Worm (Caenorhabditis elegans): ENCODE data around the gene F59B2.3.

Gene F59B2.3

ce11 chrIII:8984960-8985359, 14.6 kb downstream of the F59B2.3 start:
- TF ChIP-seq nhr-11 (tag; optimal IDR thresholded peaks at IDR 0.05), result no peak
- peak; percentile 34 for TF ChIP-seq lin-15B (tag; optimal IDR thresholded peaks at IDR 0.05)
- no peak for TF ChIP-seq hpl-2 (GFP tag; optimal IDR thresholded peaks at IDR 0.05)
- peak; percentile 61 for TF ChIP-seq skn-1 (tag; optimal IDR thresholded peaks at IDR 0.05)
- TF ChIP-seq lin-39 (tag; optimal IDR thresholded peaks at IDR 0.05), result no peak
- no peak for TF ChIP-seq nhr-76 (tag; optimal IDR thresholded peaks at IDR 0.05)
- TF ChIP-seq mdl-1 (tag; optimal IDR thresholded peaks at IDR 0.05), result peak in 1 of 2 experiments; percentile 62
- no peak for TF ChIP-seq ceh-90 (tag; optimal IDR thresholded peaks at IDR 0.05)
- TF ChIP-seq xbp-1 (tag; optimal IDR thresholded peaks at IDR 0.05), result peak; percentile 41
- no peak for TF ChIP-seq ztf-11 (tag; optimal IDR thresholded peaks at IDR 0.05)
- peak; percentile 47 for TF ChIP-seq fkh-10 (GFP tag; optimal IDR thresholded peaks at IDR 0.05)
- peak; percentile 60 to 79 for TF ChIP-seq lsy-2 (tag; optimal IDR thresholded peaks at IDR 0.05)
- peak; percentile 67 for TF ChIP-seq snu-23 (GFP tag; optimal IDR thresholded peaks at IDR 0.05)
- TF ChIP-seq elt-3 (tag; optimal IDR thresholded peaks at IDR 0.05), result peak in 2 of 6 experiments; percentile 23 to 42
- 0 out of 2 replicates have a peak, but pooled peaks have one; percentile 28 for TF ChIP-seq ceh-88 (GFP tag; IDR thresholded peaks at IDR 0.05)
- TF ChIP-seq unc-98 (GFP tag; IDR thresholded peaks at IDR 0.05), result no peak
- no peak for TF ChIP-seq sup-37 (GFP tag; optimal IDR thresholded peaks at IDR 0.05)
- peak; percentile 71 for TF ChIP-seq tbx-2 (tag; optimal IDR thresholded peaks at IDR 0.05)
- peak in 2 of 3 experiments; percentile 57 to 77 for TF ChIP-seq ceh-82 (tag; optimal IDR thresholded peaks at IDR 0.05)
- TF ChIP-seq jun-1 (tag; optimal IDR thresholded peaks at IDR 0.05), result no peak
- TF ChIP-seq C16A3.4 (tag; optimal IDR thresholded peaks at IDR 0.05), result peak; percentile 52
- TF ChIP-seq efl-1 (optimal IDR thresholded peaks at IDR 0.05), result peak; percentile 57 to 72
- TF ChIP-seq efl-1 (GFP tag; optimal IDR thresholded peaks at IDR 0.05 in 1 of 2), result peak; percentile 45 to 89
- TF ChIP-seq F16B12.6 (tag; optimal IDR thresholded peaks at IDR 0.05), result peak; percentile 20
- no peak for TF ChIP-seq aly-2 (tag; optimal IDR thresholded peaks at IDR 0.05)
- TF ChIP-seq zag-1 (tag; optimal IDR thresholded peaks at IDR 0.05), result no peak
- TF ChIP-seq fkh-8 (tag; optimal IDR thresholded peaks at IDR 0.05), result peak; percentile 59
- TF ChIP-seq nhr-77 (tag; optimal IDR thresholded peaks at IDR 0.05), result peak; percentile 82
- no peak for TF ChIP-seq fkh-4 (tag; optimal IDR thresholded peaks at IDR 0.05; ENCODE audit: borderline replicate concordance)
- TF ChIP-seq unc-62 (GFP tag; optimal IDR thresholded peaks at IDR 0.05), result no peak
- TF ChIP-seq ceh-63 (GFP tag; optimal IDR thresholded peaks at IDR 0.05), result no peak
- peak; percentile 44 to 55 (median 47) for TF ChIP-seq dpl-1 (GFP tag; optimal IDR thresholded peaks at IDR 0.05)
- no peak for TF ChIP-seq hlh-4 (tag; optimal IDR thresholded peaks at IDR 0.05)
- TF ChIP-seq snpc-4 (tag; optimal IDR thresholded peaks at IDR 0.05), result no peak
- peak; percentile 50 for TF ChIP-seq nhr-47 (tag; optimal IDR thresholded peaks at IDR 0.05)
- TF ChIP-seq hlh-17 (GFP tag; optimal IDR thresholded peaks at IDR 0.05; ENCODE audit: borderline replicate concordance), result no peak
- TF ChIP-seq aha-1 (tag; optimal IDR thresholded peaks at IDR 0.05), result no peak
- TF ChIP-seq egl-13 (tag; optimal IDR thresholded peaks at IDR 0.05), result no peak
- no peak for TF ChIP-seq lir-3 (tag; optimal IDR thresholded peaks at IDR 0.05; ENCODE audit: poor library complexity)
- peak; percentile 9; the same call in 1 of the 2 replicates for TF ChIP-seq isw-1 (GFP tag; IDR thresholded peaks at IDR 0.05)
- TF ChIP-seq Y116A8C.19 (tag; optimal IDR thresholded peaks at IDR 0.05; ENCODE audit: borderline replicate concordance), result no peak
- TF ChIP-seq dsc-1 (tag; optimal IDR thresholded peaks at IDR 0.05), result peak; percentile 48
- TF ChIP-seq grh-1 (GFP tag; IDR thresholded peaks at IDR 0.05), result no peak
- TF ChIP-seq nhr-19 (GFP tag; conservative IDR thresholded peaks at IDR 0.05), result peak; percentile 54
- TF ChIP-seq pag-3 (tag; optimal IDR thresholded peaks at IDR 0.05; ENCODE audit: borderline replicate concordance, insufficient read depth), result no peak
- no peak for TF ChIP-seq fos-1 (tag; optimal IDR thresholded peaks at IDR 0.05)
- TF ChIP-seq swsn-7 (tag; optimal IDR thresholded peaks at IDR 0.05), result peak; percentile 60
- no peak for TF ChIP-seq elt-2 (tag; optimal IDR thresholded peaks at IDR 0.05)
- TF ChIP-seq lin-35 (GFP tag; optimal IDR thresholded peaks at IDR 0.05), result peak; percentile 54 to 67
- TF ChIP-seq mab-9 (GFP tag; IDR thresholded peaks at IDR 0.05), result no peak
- no peak for TF ChIP-seq tlp-1 (tag; optimal IDR thresholded peaks at IDR 0.05)
- TF ChIP-seq C04F5.9 (tag; optimal IDR thresholded peaks at IDR 0.05), result no peak
- TF ChIP-seq blmp-1 (tag; optimal IDR thresholded peaks at IDR 0.05), result peak; percentile 45
